Fruit fly (Drosophila melanogaster): ENCODE measurements around the gene CG43373.
A peak's percentile ranks its signal among the peaks of the same experiment; 100 is the strongest.

CG43373 gene

dm6 chr3L:16582678-16583315, 39.6 kb upstream of the CG43373 start, which contains the start of gene Rpn12 (continued):
- TF ChIP-seq CG4617 (GFP tag; optimal IDR thresholded peaks at IDR 0.05; ENCODE audit: borderline replicate concordance), result peak; percentile 53
- TF ChIP-seq CG15479 (GFP tag; optimal IDR thresholded peaks at IDR 0.05), result no peak
- TF ChIP-seq Hand (GFP tag; optimal IDR thresholded peaks at IDR 0.05), result no peak
- TF ChIP-seq H15 (GFP tag; IDR thresholded peaks at IDR 0.05), result no peak
- TF ChIP-seq CG4328 (GFP tag; optimal IDR thresholded peaks at IDR 0.05), result no peak
- no peak for TF ChIP-seq jing (GFP tag; optimal IDR thresholded peaks at IDR 0.05)
- no peak for TF ChIP-seq jumu (GFP tag; optimal IDR thresholded peaks at IDR 0.05)
- TF ChIP-seq dpn (GFP tag; optimal IDR thresholded peaks at IDR 0.05), result peak; percentile 15 to 31
- TF ChIP-seq sqz (GFP tag; optimal IDR thresholded peaks at IDR 0.05), result no peak
- no peak for TF ChIP-seq CG9609 (GFP tag; optimal IDR thresholded peaks at IDR 0.05)
- TF ChIP-seq slp2 (GFP tag; optimal IDR thresholded peaks at IDR 0.05), result peak; percentile 37
- TF ChIP-seq CG1602 (GFP tag; optimal IDR thresholded peaks at IDR 0.05), result no peak
- TF ChIP-seq ERR (GFP tag; optimal IDR thresholded peaks at IDR 0.05), result no peak
- no peak for TF ChIP-seq schlank (tag; optimal IDR thresholded peaks at IDR 0.05)
- peak; percentile 20 for TF ChIP-seq unpg (GFP tag; optimal IDR thresholded peaks at IDR 0.05)
- TF ChIP-seq CG14014 (GFP tag; IDR thresholded peaks at IDR 0.05), result no peak; the same call in 1 of the 2 replicates
- TF ChIP-seq CG9817 (tag; optimal IDR thresholded peaks at IDR 0.05), result peak; percentile 40
- TF ChIP-seq rib (GFP tag; IDR thresholded peaks at IDR 0.05), result 0 out of 2 replicates have a peak, but pooled peaks have one; percentile 21
- peak; percentile 51 for TF ChIP-seq inv (GFP tag; IDR thresholded peaks at IDR 0.05; ENCODE audit: partially characterized antibody)
- TF ChIP-seq nerfin-1 (tag; optimal IDR thresholded peaks at IDR 0.05), result peak; percentile 29
- peak; percentile 35 for TF ChIP-seq Xbp1 (GFP tag; optimal IDR thresholded peaks at IDR 0.05)
- TF ChIP-seq abd-A (tag; optimal IDR thresholded peaks at IDR 0.05), result no peak
- TF ChIP-seq CG32772 (GFP tag; IDR thresholded peaks at IDR 0.05), result no peak
- TF ChIP-seq CG31224 (GFP tag; IDR thresholded peaks at IDR 0.05), result no peak
- no peak for TF ChIP-seq CG10654 (GFP tag; optimal IDR thresholded peaks at IDR 0.05)
- peak; percentile 5 for TF ChIP-seq tin (GFP tag; optimal IDR thresholded peaks at IDR 0.05)
- peak; percentile 75; the same call in 2 of the 3 replicates for TF ChIP-seq knrl (GFP tag; IDR thresholded peaks at IDR 0.05; ENCODE audit: partially characterized antibody)
- TF ChIP-seq crol (GFP tag; IDR thresholded peaks at IDR 0.05), result no peak
- TF ChIP-seq Oli (tag; optimal IDR thresholded peaks at IDR 0.05), result no peak
- TF ChIP-seq jigr1 (GFP tag; IDR thresholded peaks at IDR 0.05), result no peak; the same call in 2 of the 3 replicates
- no peak for TF ChIP-seq az2 (GFP tag; optimal IDR thresholded peaks at IDR 0.05)
- TF ChIP-seq sens-2 (GFP tag; IDR thresholded peaks at IDR 0.05), result no peak
- peak in 1 of 2 experiments; percentile 4 for TF ChIP-seq crp (GFP tag; optimal IDR thresholded peaks at IDR 0.05)
- peak; percentile 93 for TF ChIP-seq sens (GFP tag)
- peak; percentile 39 for TF ChIP-seq CG13775 (GFP tag; optimal IDR thresholded peaks at IDR 0.05)
- TF ChIP-seq CG32767 (GFP tag; IDR thresholded peaks at IDR 0.05), result no peak
- no peak for TF ChIP-seq CG10209 (GFP tag; optimal IDR thresholded peaks at IDR 0.05)
- TF ChIP-seq HLHmδ (GFP tag; optimal IDR thresholded peaks at IDR 0.05), result no peak
- no peak for TF ChIP-seq fd64A (GFP tag; optimal IDR thresholded peaks at IDR 0.05)
- 0 out of 3 replicates have a peak, but pooled peaks have one; percentile 49 for TF ChIP-seq mld (GFP tag; IDR thresholded peaks at IDR 0.05; ENCODE audit: partially characterized antibody)
- TF ChIP-seq CG15073 (GFP tag; optimal IDR thresholded peaks at IDR 0.05), result no peak
- peak; percentile 64 for TF ChIP-seq gro (GFP tag; optimal IDR thresholded peaks at IDR 0.05)
- peak; percentile 81 for TF ChIP-seq Bgb (GFP tag; IDR thresholded peaks at IDR 0.05; ENCODE audit: partially characterized antibody)
- no peak for TF ChIP-seq CG5180 (GFP tag; optimal IDR thresholded peaks at IDR 0.05)
- TF ChIP-seq Dp (GFP tag; optimal IDR thresholded peaks at IDR 0.05), result peak; percentile 28
- TF ChIP-seq Atf3 (GFP tag; optimal IDR thresholded peaks at IDR 0.05), result no peak
- TF ChIP-seq danr (GFP tag; IDR thresholded peaks at IDR 0.05), result no peak
- TF ChIP-seq CG6813 (GFP tag; optimal IDR thresholded peaks at IDR 0.05), result no peak
- TF ChIP-seq CG7372 (GFP tag; IDR thresholded peaks at IDR 0.05), result 0 out of 2 replicates have a peak, but pooled peaks have one; percentile 20
